Fruit fly (Drosophila melanogaster): Measurements from ENCODE around the gene CG17036.

DNA sequence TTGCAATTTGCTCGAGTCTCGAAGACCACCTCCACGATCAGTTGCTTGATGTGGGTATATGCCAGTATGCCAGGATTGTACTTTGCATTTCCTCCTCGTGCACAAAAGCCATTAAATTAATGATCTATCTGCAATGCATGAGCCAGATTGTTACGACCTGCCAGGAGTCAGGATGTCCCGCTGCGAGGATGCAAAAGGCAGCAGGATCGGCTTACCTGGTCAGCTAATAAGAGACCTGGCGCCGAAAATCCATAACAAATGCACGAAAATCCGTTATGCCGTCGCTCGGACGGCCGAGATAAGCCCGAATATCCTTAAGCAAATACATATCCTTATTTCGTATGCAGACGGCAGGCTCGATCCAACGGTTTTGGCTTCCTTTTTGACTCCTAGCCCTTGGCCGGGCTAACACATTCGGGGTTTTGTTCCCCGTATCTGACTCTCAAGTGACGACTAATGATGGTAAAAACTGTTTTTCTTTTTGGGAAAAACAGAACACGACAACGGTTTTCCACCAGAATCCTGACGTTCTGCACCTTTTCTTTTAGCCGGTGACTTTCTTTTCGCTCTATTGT lies 34.5 kb downstream of the CG17036 start:
- no peak for TF ChIP-seq Sox14 (GFP tag; optimal IDR thresholded peaks at IDR 0.05)
- no peak for TF ChIP-seq Gug (GFP tag; IDR thresholded peaks at IDR 0.05)
- no peak for TF ChIP-seq Hr39 (GFP tag; optimal IDR thresholded peaks at IDR 0.05)
- TF ChIP-seq fd59A (GFP tag; optimal IDR thresholded peaks at IDR 0.05), result no peak
- TF ChIP-seq Sox15 (GFP tag; optimal IDR thresholded peaks at IDR 0.05), result no peak
- TF ChIP-seq CG4318 (GFP tag; optimal IDR thresholded peaks at IDR 0.05), result no peak
- no peak for TF ChIP-seq ss (GFP tag; optimal IDR thresholded peaks at IDR 0.05)
- no peak for TF ChIP-seq CG11762 (GFP tag; optimal IDR thresholded peaks at IDR 0.05; ENCODE audit: insufficient read depth)

All from whole organism, prepupa.